Fruit fly (Drosophila melanogaster): ENCODE results near the gene Sfp24Bd.

Sfp24Bd gene

dm6 chr2L:3648173-3648972 is 20.6 kb downstream of the Sfp24Bd start (continued):
- TF ChIP-seq Mrtf (GFP tag; IDR thresholded peaks at IDR 0.05), result no peak

dm6 chr2L:3647521-3648172 is 21.3 kb downstream of the Sfp24Bd start:
- TF ChIP-seq CG7357 (GFP tag; IDR thresholded peaks at IDR 0.05) (no peak), hbn (GFP tag; IDR thresholded peaks at IDR 0.05; ENCODE audit: partially characterized antibody) (no peak), CG8089 (GFP tag; optimal IDR thresholded peaks at IDR 0.05) (no peak), tll (GFP tag; optimal IDR thresholded peaks at IDR 0.05) (no peak), trem (tag; optimal IDR thresholded peaks at IDR 0.05) (no peak), Myb (GFP tag; optimal IDR thresholded peaks at IDR 0.05) (no peak), jigr1 (GFP tag; IDR thresholded peaks at IDR 0.05) (no peak), salm (tag; optimal IDR thresholded peaks at IDR 0.05) (peak; percentile 7), CG3726 (GFP tag; IDR thresholded peaks at IDR 0.05) (no peak), ewg (GFP tag; optimal IDR thresholded peaks at IDR 0.05) (no peak), CG1529 (GFP tag; optimal IDR thresholded peaks at IDR 0.05) (peak; percentile 43), CG15696 (tag; optimal IDR thresholded peaks at IDR 0.05) (no peak), hth (optimal IDR thresholded peaks at IDR 0.05) (no peak), Ada2b (GFP tag; IDR thresholded peaks at IDR 0.05) (no peak), CG11247 (GFP tag; IDR thresholded peaks at IDR 0.05) (no peak), danr (GFP tag; IDR thresholded peaks at IDR 0.05) (no peak), row (GFP tag; IDR thresholded peaks at IDR 0.05) (no peak), Blimp-1 (GFP tag; optimal IDR thresholded peaks at IDR 0.05) (peak; percentile 3), tup (GFP tag; optimal IDR thresholded peaks at IDR 0.05) (no peak), CG4820 (GFP tag; optimal IDR thresholded peaks at IDR 0.05) (no peak), CG30403 (GFP tag; optimal IDR thresholded peaks at IDR 0.05) (no peak), scrt (GFP tag; optimal IDR thresholded peaks at IDR 0.05) (no peak), Chrac-16 (GFP tag; optimal IDR thresholded peaks at IDR 0.05) (no peak), tap (tag; optimal IDR thresholded peaks at IDR 0.05) (peak; percentile 16), Hr51 (GFP tag; optimal IDR thresholded peaks at IDR 0.05) (peak in 1 of 2 experiments; percentile 26), lmd (GFP tag; IDR thresholded peaks at IDR 0.05) (no peak), Hr39 (optimal IDR thresholded peaks at IDR 0.05) (no peak), CG43689 (GFP tag; IDR thresholded peaks at IDR 0.05) (no peak), bbx (GFP tag; IDR thresholded peaks at IDR 0.05; ENCODE audit: partially characterized antibody) (no peak), CG1832 (GFP tag; optimal IDR thresholded peaks at IDR 0.05) (no peak), CG18011 (GFP tag; optimal IDR thresholded peaks at IDR 0.05) (no peak), ash1 (GFP tag; optimal IDR thresholded peaks at IDR 0.05) (no peak), Hr78 (GFP tag; optimal IDR thresholded peaks at IDR 0.05) (peak in 1 of 2 experiments; percentile 47), Aef1 (GFP tag; IDR thresholded peaks at IDR 0.05) (no peak), CG7745 (tag; optimal IDR thresholded peaks at IDR 0.05) (no peak), CG4424 (GFP tag; optimal IDR thresholded peaks at IDR 0.05) (peak; percentile 16), CG10979 (tag; optimal IDR thresholded peaks at IDR 0.05) (no peak), B-H1 (GFP tag; IDR thresholded peaks at IDR 0.05) (no peak), sima (GFP tag; optimal IDR thresholded peaks at IDR 0.05) (no peak), gem (tag; optimal IDR thresholded peaks at IDR 0.05) (peak; percentile 24), seq (GFP tag; IDR thresholded peaks at IDR 0.05) (no peak), CG34422 (GFP tag; IDR thresholded peaks at IDR 0.05) (no peak), mam (GFP tag; optimal IDR thresholded peaks at IDR 0.05) (no peak), CG12299 (tag; optimal IDR thresholded peaks at IDR 0.05) (no peak), tin (GFP tag; optimal IDR thresholded peaks at IDR 0.05) (no peak), CrebB (tag; optimal IDR thresholded peaks at IDR 0.05) (no peak)
